Fruit fly (Drosophila melanogaster) whole organism, larva: ENCODE results near the gene ouib.

Experiments
- noc ChIP-seq: fragments of 200-800 bp; sonication (Bioruptor generic); optimal IDR thresholded peaks from 3 replicates; lab custom pipeline; 2019; ENCODE audit warnings: missing biosample characterization, mild to moderate bottlenecking, missing genetic modification characterization, moderate library complexity

ouib gene

dm6 chr3R:8725179-8725578 lies at the start of gene ouib:
Gene ouib, plus strand, starts transcription at chr3R:8725479.
- TF ChIP-seq noc (tag; lab: Kevin White, UChicago), result no peak

DNA sequence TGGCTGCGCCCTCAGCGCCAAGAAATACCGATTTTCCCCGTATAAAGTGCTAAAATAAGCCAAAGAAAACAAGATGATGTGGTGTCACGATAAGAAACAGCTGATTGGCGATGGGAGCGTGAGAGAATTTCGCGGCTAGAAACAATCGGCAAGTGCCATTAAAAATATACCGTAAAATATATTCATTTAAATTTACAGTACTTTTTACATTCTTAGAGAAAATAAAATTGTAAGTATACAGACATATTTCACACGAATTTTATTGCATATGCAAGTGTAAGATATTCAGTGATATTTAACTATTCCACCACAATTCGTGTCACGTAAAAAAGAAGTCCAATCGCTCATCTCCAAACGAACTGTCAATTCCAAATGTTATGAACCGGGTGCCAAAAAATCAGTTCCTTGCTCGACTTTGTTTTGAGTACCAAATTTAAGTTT lies 48.7 kb upstream of the ouib start, which contains the start of the genes Unc50, CG11755 and CG8043:
Gene Unc50 (minus strand): TSS at position 54 of the 441 bp plus-strand sequence.
Gene CG11755 (plus strand): TSS at position 356 of the 441 bp plus-strand sequence.
Gene CG8043 (plus strand): TSS at position 356 of the 441 bp plus-strand sequence.
- peak; percentile 84 for TF ChIP-seq noc (tag; lab: Kevin White, UChicago)

DNA sequence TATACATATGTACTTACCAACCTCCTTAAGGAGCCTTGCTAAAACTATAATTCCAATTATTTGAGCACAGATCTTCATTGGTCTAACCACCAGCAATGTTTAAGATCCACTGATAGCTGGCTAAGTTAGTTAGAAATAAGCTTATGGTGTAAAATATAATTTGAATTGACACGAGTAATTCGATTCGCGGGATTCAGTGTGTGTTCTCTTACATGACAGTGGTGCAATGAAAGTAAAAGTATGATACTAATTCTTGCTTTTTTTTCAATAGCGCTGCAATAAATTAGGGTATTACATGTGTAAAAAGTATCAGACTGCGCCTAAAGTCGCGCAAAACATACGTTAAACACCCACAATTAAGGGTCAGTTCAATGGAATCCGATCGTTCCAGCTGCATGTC lies 45.3 kb upstream of the ouib start, which contains the start of gene CG33325:
Gene CG33325 (minus strand): TSS at position 101 of the 400 bp plus-strand sequence.
- no peak for TF ChIP-seq noc (tag; lab: Kevin White, UChicago)

DNA sequence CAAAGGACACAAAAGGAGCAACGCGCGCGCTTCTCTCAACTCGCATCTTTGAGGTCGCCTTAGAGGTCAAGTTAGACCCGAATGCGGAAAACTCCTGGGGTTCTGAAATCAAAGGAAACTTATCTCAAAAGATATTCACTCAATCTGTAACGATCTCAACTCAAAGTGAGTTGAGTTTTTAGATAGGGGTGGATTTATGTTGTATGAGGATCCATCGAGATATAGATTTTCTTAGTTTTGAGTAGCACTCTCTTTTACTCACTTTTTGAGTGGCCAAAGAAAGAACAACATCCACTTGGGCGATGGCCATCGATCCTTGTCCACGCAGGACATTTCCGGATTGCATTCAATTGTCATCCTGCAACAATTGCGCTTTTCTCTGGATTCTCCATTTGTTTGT lies 44.7 kb upstream of the ouib start:
- TF ChIP-seq noc (tag; lab: Kevin White, UChicago), result no peak

dm6 chr3R:8683280-8683679 lies 42.0 kb upstream of the ouib start:
- TF ChIP-seq noc (tag; lab: Kevin White, UChicago), result no peak

DNA sequence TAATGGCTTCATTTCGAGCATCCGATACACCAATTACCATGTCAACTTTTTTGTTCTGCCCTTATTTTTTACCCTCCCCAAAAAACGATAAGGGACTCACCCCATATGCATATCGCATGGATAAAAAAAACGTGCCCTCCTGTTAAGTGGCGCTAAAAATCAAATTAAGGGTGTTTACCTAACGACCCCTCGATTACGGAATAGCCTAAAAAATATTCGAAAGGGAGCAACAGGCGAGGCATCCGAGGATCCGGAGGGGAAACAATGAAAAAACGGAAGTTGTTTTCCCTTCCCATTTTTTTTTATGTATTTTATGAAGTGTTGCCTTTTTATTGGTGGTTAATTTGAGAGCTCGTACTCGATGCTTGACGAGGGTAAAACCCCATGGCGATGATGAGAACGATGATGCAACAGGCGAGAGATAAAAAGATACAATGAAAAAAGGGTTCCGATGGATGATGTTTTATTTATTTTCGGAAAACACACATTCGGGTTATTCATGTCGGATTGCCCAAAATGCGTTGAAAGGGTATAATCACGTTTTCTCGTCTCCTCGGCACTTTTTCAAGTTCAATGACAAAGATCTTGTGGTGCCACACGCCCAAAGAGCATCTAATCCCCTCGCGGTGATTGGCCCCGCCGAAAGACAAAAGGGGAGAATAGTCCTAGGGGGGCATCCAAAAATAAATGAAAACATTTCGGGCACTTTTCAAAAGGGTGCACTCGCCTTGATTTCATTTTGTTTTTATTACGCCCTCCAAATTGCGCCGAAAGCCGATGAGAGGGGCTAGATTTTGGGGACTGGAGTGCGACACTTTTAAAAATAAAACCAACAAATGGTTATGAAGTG lies 40.7 kb upstream of the ouib start, which contains the start of gene CG44227:
Gene CG44227 (minus strand): TSS at position 849 of the 850 bp plus-strand sequence.
- no peak for TF ChIP-seq noc (tag; lab: Kevin White, UChicago)

DNA sequence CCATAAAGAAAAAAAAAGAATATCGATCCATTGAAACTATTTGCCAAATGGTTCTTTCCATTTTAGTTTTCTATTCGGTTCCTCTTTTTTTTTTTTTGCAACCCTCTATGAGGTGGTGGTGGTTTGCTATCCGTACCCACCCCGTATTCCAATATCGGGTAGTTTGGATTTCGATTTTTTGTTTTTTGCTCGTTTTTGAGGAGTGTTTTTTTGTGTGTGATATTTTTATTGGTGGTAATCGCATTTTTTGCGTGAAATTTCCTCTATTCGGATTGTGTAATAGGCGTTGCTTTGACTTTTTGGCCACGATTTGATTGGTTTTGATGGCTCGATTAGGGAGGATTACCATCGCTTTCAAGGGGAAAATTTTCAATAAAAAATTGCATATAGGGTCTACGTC lies 38.8 kb upstream of the ouib start:
- no peak for TF ChIP-seq noc (tag; lab: Kevin White, UChicago)

DNA sequence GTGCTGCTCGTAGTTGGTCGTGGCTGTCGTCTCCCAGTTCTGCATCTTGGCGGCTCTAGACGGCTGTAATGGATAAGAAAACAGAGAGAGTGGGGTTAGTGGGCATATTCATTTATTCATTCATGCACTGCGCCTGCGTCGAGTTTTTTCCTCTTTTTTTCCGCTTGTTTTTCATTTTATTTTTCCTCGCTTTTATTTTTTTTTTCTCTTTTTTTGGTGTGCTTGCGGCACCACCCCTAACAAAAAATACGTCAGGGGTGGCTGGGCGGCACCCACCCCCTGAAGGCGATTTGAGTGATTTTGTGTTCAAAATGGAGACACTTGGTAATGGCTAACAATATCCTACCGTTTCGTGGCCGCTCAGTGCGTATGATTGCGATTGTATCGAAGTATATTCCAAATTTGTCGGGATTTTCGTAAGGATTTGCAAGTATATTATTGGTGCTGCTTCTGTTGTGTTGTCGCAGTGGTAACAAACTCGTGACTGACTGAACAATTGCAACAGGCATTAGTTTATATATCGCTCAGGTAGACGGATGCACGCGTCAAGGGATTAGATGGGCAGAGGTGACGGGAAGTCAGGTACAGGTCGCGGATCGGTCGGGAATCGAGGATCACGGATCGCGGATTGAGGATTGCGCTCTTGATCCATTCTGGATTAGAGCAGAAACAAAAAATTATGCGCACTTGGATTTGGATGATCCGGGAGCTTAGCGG lies 31.0 kb upstream of the ouib start:
- no peak for TF ChIP-seq noc (tag; lab: Kevin White, UChicago)

dm6 chr3R:8697772-8698259 lies 27.5 kb upstream of the ouib start, which contains the start of gene hb:
Gene hb, minus strand, starts transcription at chr3R:8697822.
- TF ChIP-seq noc (tag; lab: Kevin White, UChicago), result no peak

DNA sequence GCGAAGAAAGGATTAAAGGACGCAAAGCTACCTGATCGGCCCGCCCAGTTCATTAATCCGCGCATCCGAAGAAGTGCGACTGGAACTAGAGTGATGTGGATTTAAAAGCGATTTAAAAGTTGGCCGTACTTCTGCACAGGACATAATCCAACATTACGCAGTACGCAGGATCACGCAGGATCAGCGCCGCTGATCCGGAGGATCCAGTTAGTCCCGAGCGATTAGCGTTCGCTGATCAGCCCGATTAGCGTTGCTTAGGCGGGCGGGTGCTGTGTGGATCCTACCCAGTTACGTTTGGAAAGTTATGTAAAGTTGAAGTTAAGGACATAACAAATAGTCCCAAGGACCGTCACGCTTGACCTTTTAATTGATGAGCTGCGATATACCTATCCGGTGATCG lies 26.0 kb upstream of the ouib start:
- no peak for TF ChIP-seq noc (tag; lab: Kevin White, UChicago)

DNA sequence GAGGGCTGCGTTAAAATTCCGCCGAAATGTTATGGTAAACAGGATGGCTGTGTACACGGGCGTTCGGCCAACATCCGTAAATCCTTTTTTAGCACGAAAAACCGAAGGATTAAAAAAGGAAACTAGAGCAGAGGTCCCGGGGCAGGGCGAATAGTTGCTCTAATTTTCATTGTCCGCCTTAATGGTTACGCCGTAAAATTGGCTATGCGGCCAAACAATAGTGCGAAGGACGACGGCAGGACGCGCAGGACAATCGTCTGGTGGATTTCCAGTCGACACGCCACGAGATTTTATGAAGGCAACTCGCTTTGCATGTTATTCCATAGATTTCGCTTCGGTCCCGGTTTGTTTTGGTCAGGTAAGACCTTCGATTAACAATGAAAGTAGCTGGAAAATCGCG lies 24.6 kb upstream of the ouib start:
- no peak for TF ChIP-seq noc (tag; lab: Kevin White, UChicago)

dm6 chr3R:8701197-8701596 lies 24.1 kb upstream of the ouib start:
- TF ChIP-seq noc (tag; lab: Kevin White, UChicago), result no peak

- no peak for TF ChIP-seq noc (tag; lab: Kevin White, UChicago)
Observed at dm6 chr3R:8704669-8705068, 20.6 kb upstream of the ouib start.

- TF ChIP-seq noc (tag; lab: Kevin White, UChicago), result no peak
Observed at dm6 chr3R:8705323-8706097, 19.8 kb upstream of the ouib start.

DNA sequence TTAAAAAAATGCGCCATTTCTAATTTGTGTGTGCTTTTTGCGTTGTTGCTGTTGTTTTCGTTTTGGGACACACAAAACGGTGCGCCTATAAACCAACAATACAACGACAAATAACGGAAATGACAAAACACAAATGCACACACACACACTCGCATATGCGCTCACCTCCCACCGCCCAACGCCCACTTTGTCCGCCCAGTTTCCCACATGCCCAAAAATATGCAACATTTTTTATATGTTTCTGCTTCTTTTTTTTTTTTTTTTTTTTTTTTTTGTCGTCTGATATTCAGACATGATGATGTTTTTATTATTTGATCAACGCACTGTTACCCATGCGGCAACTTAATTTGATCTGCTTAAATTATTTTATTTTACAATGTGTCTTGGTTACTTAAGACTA lies 18.1 kb upstream of the ouib start:
- TF ChIP-seq noc (tag; lab: Kevin White, UChicago), result no peak
